Worm (Caenorhabditis elegans) whole organism, young adult: ENCODE data around the gene sti-1.

ENCODE experiments used
- F22D6.2 ChIP-seq: sonication (generic microtip); optimal IDR thresholded peaks from 2 replicates; lab custom pipeline; 2016; ENCODE audit warnings: mild to moderate bottlenecking, missing genetic modification characterization, missing compliant biosample characterization
- F23B12.7 ChIP-seq: sonication (generic microtip); optimal IDR thresholded peaks from 2 replicates; lab custom pipeline; 2017; ENCODE audit warnings: missing genetic modification characterization, mild to moderate bottlenecking, missing compliant biosample characterization, antibody characterized with exemption, moderate library complexity; ENCODE audit not compliant: insufficient read depth
- F52B5.7 ChIP-seq: sonication (generic microtip); optimal IDR thresholded peaks from 2 replicates; lab custom pipeline; 2016; ENCODE audit warnings: mild to moderate bottlenecking, missing genetic modification characterization, missing compliant biosample characterization
- F55B11.4 ChIP-seq: sonication (generic microtip); optimal IDR thresholded peaks from 2 replicates; lab custom pipeline; 2016; ENCODE audit warnings: missing compliant biosample characterization, missing genetic modification characterization, borderline replicate concordance; ENCODE audit not compliant: insufficient read depth
- K12H6.12 ChIP-seq: fragments of 200-800 bp; sonication (Bioruptor generic); optimal IDR thresholded peaks from 2 replicates; lab custom pipeline; 2018; ENCODE audit warnings: mild to moderate bottlenecking, missing genetic modification characterization, missing compliant biosample characterization
- T26A5.8 ChIP-seq: sonication (generic microtip); optimal IDR thresholded peaks from 2 replicates; lab custom pipeline; 2016; ENCODE audit warnings: missing genetic modification characterization, missing compliant biosample characterization
- Y56A3A.18 ChIP-seq: fragments of 200-800 bp; sonication (Bioruptor generic); IDR thresholded peaks from 2 replicates; pipeline ENCODE4 v1.3.6; 2022; ENCODE audit warnings: missing genetic modification reagents, missing genetic modification characterization, missing compliant biosample characterization
- Y67H2A.10 ChIP-seq: fragments of 200-800 bp; sonication (Bioruptor generic); conservative IDR thresholded peaks from 2 replicates; pipeline ENCODE4 v1.3.6; 2022; ENCODE audit warnings: missing genetic modification reagents, missing genetic modification characterization, missing compliant biosample characterization
- attf-5 ChIP-seq: fragments of 200-800 bp; sonication (Bioruptor generic); optimal IDR thresholded peaks from 2 replicates; lab custom pipeline; 2018; ENCODE audit warnings: mild to moderate bottlenecking, missing genetic modification characterization, missing compliant biosample characterization
- cebp-1 ChIP-seq, 2 experiments: fragments of 200-800 bp in 1 of 2; sonication (Bioruptor generic) in 1 of 2; sonication (generic microtip) in 1 of 2; IDR thresholded peaks in 1 of 2; optimal IDR thresholded peaks in 1 of 2; 2 replicates each; pipeline versions ENCODE4 v1.3.6 to Lab custom; 2017 to 2022; ENCODE audit warnings: missing compliant biosample characterization in 2 of 2, missing genetic modification characterization in 2 of 2, mild to moderate bottlenecking in 1 of 2, missing genetic modification reagents in 1 of 2, moderate library complexity in 1 of 2
- ceh-27 ChIP-seq: fragments of 200-800 bp; sonication (Bioruptor generic); optimal IDR thresholded peaks from 2 replicates; lab custom pipeline; 2018; ENCODE audit warnings: mild to moderate bottlenecking, missing genetic modification characterization, moderate library complexity, missing compliant biosample characterization
- ceh-58 ChIP-seq: fragments of 200-800 bp; sonication (Bioruptor generic); IDR thresholded peaks from 2 replicates; pipeline ENCODE4 v1.3.6; 2022; ENCODE audit warnings: missing genetic modification characterization, missing compliant biosample characterization
- dpff-1 ChIP-seq: sonication (generic microtip); optimal IDR thresholded peaks from 2 replicates; lab custom pipeline; 2017; ENCODE audit warnings: mild to moderate bottlenecking, missing genetic modification characterization, missing compliant biosample characterization
- ekl-4 ChIP-seq: fragments of 200-800 bp; sonication (Bioruptor generic); IDR thresholded peaks from 2 replicates; pipeline ENCODE4 v1.3.6; 2022; ENCODE audit warnings: missing genetic modification reagents, missing genetic modification characterization, missing compliant biosample characterization
- fkh-3 ChIP-seq: sonication (generic microtip); optimal IDR thresholded peaks from 2 replicates; lab custom pipeline; 2016; ENCODE audit warnings: mild to moderate bottlenecking, missing genetic modification characterization, missing compliant biosample characterization
- hmg-20 ChIP-seq: fragments of 200-800 bp; sonication (Bioruptor generic); IDR thresholded peaks from 2 replicates; pipeline ENCODE4 v1.3.6; 2022; ENCODE audit warnings: missing genetic modification reagents, missing genetic modification characterization, missing compliant biosample characterization
- hsf-1 ChIP-seq: fragments of 200-800 bp; sonication (Bioruptor generic); IDR thresholded peaks from 2 replicates; pipeline ENCODE4 v1.3.6; 2022; ENCODE audit warnings: missing genetic modification reagents, missing genetic modification characterization, missing compliant biosample characterization
- lag-1 ChIP-seq: fragments of 200-800 bp; sonication (Bioruptor generic); IDR thresholded peaks from 2 replicates; pipeline ENCODE4 v1.3.6; 2022; ENCODE audit warnings: missing genetic modification reagents, missing genetic modification characterization, missing compliant biosample characterization
- lsl-1 ChIP-seq: fragments of 200-800 bp; sonication (Bioruptor generic); optimal IDR thresholded peaks from 2 replicates; lab custom pipeline; 2018; ENCODE audit warnings: mild to moderate bottlenecking, missing genetic modification characterization, moderate library complexity, missing compliant biosample characterization
- lsy-27 ChIP-seq: sonication (generic microtip); optimal IDR thresholded peaks from 2 replicates; lab custom pipeline; 2017; ENCODE audit warnings: missing genetic modification characterization, mild to moderate bottlenecking, missing compliant biosample characterization, antibody characterized with exemption, missing genotype, borderline replicate concordance; ENCODE audit not compliant: insufficient read depth
- madf-6 ChIP-seq: fragments of 200-800 bp; sonication (Bioruptor generic); IDR thresholded peaks from 2 replicates; pipeline ENCODE4 v1.3.6; 2022; ENCODE audit warnings: missing genetic modification reagents, missing genetic modification characterization, missing compliant biosample characterization
- mel-28 ChIP-seq: sonication (generic microtip); optimal IDR thresholded peaks from 2 replicates; lab custom pipeline; 2016; ENCODE audit warnings: borderline replicate concordance, mild to moderate bottlenecking, missing genetic modification characterization, missing compliant biosample characterization
- pha-4 ChIP-seq: fragments of 150-350 bp; sonication (generic microtip); optimal IDR thresholded peaks from 2 replicates; lab custom pipeline; 2014; ENCODE audit warnings: missing biosample characterization, missing genetic modification reagents, missing genetic modification characterization
- rec-8 ChIP-seq, 2 experiments: sonication (generic microtip); optimal IDR thresholded peaks; 2 replicates each; lab custom pipeline; 2016; ENCODE audit warnings: mild to moderate bottlenecking in 2 of 2, missing genetic modification characterization in 2 of 2, missing genetic modification reagents in 2 of 2, missing genotype in 2 of 2, missing biosample characterization in 1 of 2, missing compliant biosample characterization in 1 of 2, moderate library complexity in 1 of 2
- sdz-38 ChIP-seq: sonication (generic microtip); optimal IDR thresholded peaks from 2 replicates; lab custom pipeline; 2016; ENCODE audit warnings: missing genotype, missing genetic modification characterization, missing compliant biosample characterization
- sea-2 ChIP-seq: fragments of 200-800 bp; sonication (Bioruptor generic); IDR thresholded peaks from 2 replicates; pipeline ENCODE4 v1.3.6; 2022; ENCODE audit warnings: missing genetic modification characterization, missing compliant biosample characterization
- snpc-1.1 ChIP-seq: sonication (generic microtip); optimal IDR thresholded peaks from 2 replicates; lab custom pipeline; 2017; ENCODE audit warnings: missing genetic modification characterization, mild to moderate bottlenecking, missing compliant biosample characterization, antibody characterized with exemption, moderate library complexity, missing genotype, missing genetic modification reagents; ENCODE audit not compliant: insufficient read depth
- snpc-4 ChIP-seq, 5 experiments: fragments of 150-350 bp in 1 of 5; sonication (generic microtip) in 4 of 5; optimal IDR thresholded peaks; 2 replicates each; lab custom pipeline; 2014 to 2018; ENCODE audit warnings: missing genetic modification characterization in 5 of 5, missing biosample characterization in 3 of 5, antibody characterized with exemption in 2 of 5, mild to moderate bottlenecking in 2 of 5, missing compliant biosample characterization in 2 of 5, missing genotype in 2 of 5, moderate library complexity in 2 of 5, missing genetic modification reagents in 1 of 5
- somi-1 ChIP-seq: fragments of 200-800 bp; sonication (Bioruptor generic); optimal IDR thresholded peaks from 2 replicates; lab custom pipeline; 2018; ENCODE audit warnings: mild to moderate bottlenecking, missing genetic modification characterization, missing compliant biosample characterization
- sptf-2 ChIP-seq: fragments of 200-800 bp; sonication (Bioruptor generic); optimal IDR thresholded peaks from 2 replicates; lab custom pipeline; 2018; ENCODE audit warnings: mild to moderate bottlenecking, missing genetic modification characterization, missing compliant biosample characterization
- tbp1 ChIP-seq: fragments of 200-800 bp; sonication (Bioruptor generic); optimal IDR thresholded peaks from 2 replicates; lab custom pipeline; 2018; ENCODE audit warnings: mild to moderate bottlenecking, missing genetic modification characterization, missing compliant biosample characterization
- tbx-9 ChIP-seq: sonication (generic microtip); optimal IDR thresholded peaks from 2 replicates; lab custom pipeline; 2016; ENCODE audit warnings: borderline replicate concordance, missing genetic modification characterization, inconsistent platforms, missing compliant biosample characterization
- unc-62 ChIP-seq: fragments of 150-350 bp; optimal IDR thresholded peaks from 2 replicates; lab custom pipeline; 2014; ENCODE audit warnings: missing biosample characterization, missing genetic modification reagents, missing genetic modification characterization
- zfh-2 ChIP-seq: fragments of 200-800 bp; sonication (Bioruptor generic); conservative IDR thresholded peaks from 2 replicates; pipeline ENCODE4 v1.3.6; 2022; ENCODE audit warnings: missing genetic modification reagents, missing genetic modification characterization, missing compliant biosample characterization
- ztf-22 ChIP-seq: fragments of 200-800 bp; sonication (Bioruptor generic); optimal IDR thresholded peaks from 2 replicates; lab custom pipeline; 2018; ENCODE audit warnings: mild to moderate bottlenecking, missing genetic modification characterization, moderate library complexity, missing compliant biosample characterization

The sti-1 gene

DNA sequence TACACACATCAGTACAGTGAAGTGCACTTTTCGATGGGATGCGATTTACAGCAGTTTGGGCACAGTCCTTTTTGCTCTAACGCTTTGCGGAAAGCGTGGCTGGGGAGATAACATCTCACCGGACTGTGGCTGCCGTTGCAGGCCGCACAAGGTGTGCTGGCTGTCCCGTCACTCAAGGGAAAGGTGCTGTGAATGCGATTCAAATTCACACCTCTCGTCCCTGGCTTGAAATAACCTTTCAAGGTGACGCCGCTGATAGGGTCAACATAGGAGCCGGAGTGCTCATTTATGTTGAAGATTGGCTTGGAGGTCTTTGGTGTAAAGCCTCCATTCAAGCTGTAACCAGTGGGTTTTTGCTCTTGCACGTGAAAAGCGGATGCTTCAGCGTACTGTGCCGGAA lies 20.8 kb downstream of the sti-1 start:
- TF ChIP-seq tbx-9 (tag; lab: Kevin White, UChicago): no peak
- no peak for TF ChIP-seq pha-4
- TF ChIP-seq lsy-27: no peak
- TF ChIP-seq ceh-58: 0 out of 2 replicates have a peak, but pooled peaks have one; percentile 59

DNA sequence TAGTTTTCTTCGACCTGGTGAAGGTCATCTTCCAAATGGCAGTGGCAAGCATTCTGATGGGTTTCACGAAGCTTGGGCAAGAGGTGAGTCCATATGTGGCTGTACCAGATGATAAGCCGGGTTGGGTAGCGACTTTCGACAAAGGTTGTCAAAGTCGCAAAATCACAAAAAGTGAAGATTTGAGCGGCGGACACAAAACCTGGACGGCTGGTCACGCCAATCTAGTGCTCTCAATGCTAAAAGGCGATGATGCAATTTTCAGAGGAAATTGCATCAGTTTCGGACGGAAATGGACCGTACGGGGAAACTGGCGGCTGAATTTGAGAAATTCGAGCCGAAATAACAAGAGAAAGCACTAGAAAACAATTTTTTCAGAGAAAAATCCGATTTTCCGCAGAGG lies 23.9 kb downstream of the sti-1 start:
- no peak for TF ChIP-seq F23B12.7 (tag; lab: Kevin White, UChicago)
- TF ChIP-seq snpc-4 (GFP tag; optimal IDR thresholded peaks at IDR 0.05; lab: Kevin White, UChicago): no peak
- peak in 3 of 4 experiments; percentile 37 to 82 (median 78) for TF ChIP-seq snpc-4 (tag; optimal IDR thresholded peaks at IDR 0.05; lab: Kevin White, UChicago)
- peak; percentile 3 for TF ChIP-seq snpc-1.1

DNA sequence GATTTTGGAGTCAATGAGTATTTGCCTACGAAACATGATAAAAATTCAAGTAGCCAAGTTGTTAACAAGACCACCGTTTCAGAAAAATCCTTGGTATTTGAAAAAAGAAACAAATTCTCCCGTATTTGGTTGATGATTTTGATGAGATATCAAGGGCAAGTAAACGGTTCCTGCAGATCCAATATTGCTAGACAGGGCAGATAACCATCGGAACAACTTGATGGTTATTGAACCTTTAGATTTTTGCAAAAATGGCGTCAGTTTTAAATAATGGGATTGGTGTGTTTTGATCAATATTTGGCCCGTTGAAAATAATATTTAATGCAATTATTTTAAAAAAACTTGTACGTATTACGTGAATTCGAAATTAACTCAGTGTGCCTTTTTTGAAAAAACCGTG lies 27.0 kb downstream of the sti-1 start:
- no peak for TF ChIP-seq sdz-38 (tag; lab: Kevin White, UChicago)
- TF ChIP-seq ceh-27: no peak
- TF ChIP-seq ztf-22 (GFP tag; lab: Kevin White, UChicago): no peak
- no peak for TF ChIP-seq rec-8 (tag; optimal IDR thresholded peaks at IDR 0.05; lab: Kevin White, UChicago)
- no peak for TF ChIP-seq T26A5.8 (tag; lab: Kevin White, UChicago)
- no peak for TF ChIP-seq K12H6.12 (tag; lab: Kevin White, UChicago)
- TF ChIP-seq ceh-58: no peak
- TF ChIP-seq lsl-1 (GFP tag; lab: Kevin White, UChicago): no peak
- TF ChIP-seq mel-28 (tag; lab: Kevin White, UChicago): no peak
- no peak for TF ChIP-seq tbp1 (GFP tag; lab: Kevin White, UChicago)
- no peak for TF ChIP-seq unc-62 (GFP tag; lab: Kevin White, UChicago)
- no peak for TF ChIP-seq dpff-1 (tag; lab: Kevin White, UChicago)
- TF ChIP-seq sea-2 (GFP tag; lab: Robert Waterston, UW): no peak
- TF ChIP-seq, all 124 proteins: peak for 0

DNA sequence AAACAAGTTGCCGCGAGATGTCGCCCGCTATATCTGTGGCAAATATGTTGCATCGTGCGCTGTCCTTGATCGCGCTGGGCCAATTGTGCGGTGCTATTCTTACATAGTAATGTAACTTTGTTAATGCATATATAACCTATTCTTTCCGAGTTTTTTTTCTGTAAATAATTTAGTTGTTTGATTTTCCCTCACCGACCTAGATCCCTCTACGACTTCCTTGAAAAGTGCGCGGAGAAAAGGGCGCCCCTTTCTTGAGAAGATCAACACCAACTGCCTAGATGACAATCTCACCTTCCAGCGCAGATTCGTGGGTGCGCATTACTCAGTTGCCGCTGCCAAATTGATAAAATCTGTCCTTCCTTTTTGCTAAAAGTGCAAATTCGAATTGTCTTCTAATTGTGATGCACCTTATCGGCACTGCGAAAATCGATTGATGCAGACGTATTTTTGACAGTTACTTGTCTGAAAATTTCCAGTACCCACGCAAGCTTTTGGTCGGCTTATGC lies 28.3 kb downstream of the sti-1 start:
- no peak for TF ChIP-seq F52B5.7 (tag; lab: Kevin White, UChicago)
- TF ChIP-seq lag-1 (GFP tag; lab: Robert Waterston, UW): no peak
- no peak for TF ChIP-seq ekl-4 (GFP tag; lab: Robert Waterston, UW)
- no peak for TF ChIP-seq sdz-38 (tag; lab: Kevin White, UChicago)
- TF ChIP-seq F22D6.2: no peak
- no peak for TF ChIP-seq hsf-1 (GFP tag; lab: Robert Waterston, UW)
- no peak for TF ChIP-seq cebp-1 (GFP tag; IDR thresholded peaks at IDR 0.05; lab: Robert Waterston, UW)
- no peak for TF ChIP-seq cebp-1 (tag; optimal IDR thresholded peaks at IDR 0.05; lab: Kevin White, UChicago)
- no peak for TF ChIP-seq Y67H2A.10 (GFP tag; lab: Robert Waterston, UW)
- no peak for TF ChIP-seq K12H6.12 (tag; lab: Kevin White, UChicago)
- no peak for TF ChIP-seq F55B11.4 (tag; lab: Kevin White, UChicago)
- no peak for TF ChIP-seq zfh-2 (GFP tag; lab: Robert Waterston, UW)

DNA sequence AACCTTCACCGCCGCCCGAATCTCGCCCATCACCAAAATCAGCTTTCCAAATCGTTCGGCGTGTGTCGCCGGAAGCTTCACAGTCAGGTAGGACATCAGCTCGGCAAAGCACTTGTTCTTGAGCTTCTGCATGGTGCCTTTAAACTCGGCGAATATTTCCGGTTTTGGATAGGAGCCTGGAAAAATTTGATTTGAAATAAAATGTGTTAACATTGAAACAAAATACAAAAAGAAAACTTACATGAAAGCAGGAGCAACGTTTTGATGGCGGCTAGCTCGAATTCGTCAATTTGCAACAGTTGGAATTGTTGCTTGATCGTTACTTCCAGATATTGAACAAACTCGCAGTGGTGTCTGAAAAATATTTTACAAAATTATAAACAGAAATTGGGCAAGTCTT lies 29.4 kb downstream of the sti-1 start:
- no peak for TF ChIP-seq somi-1 (GFP tag; lab: Kevin White, UChicago)
- no peak for TF ChIP-seq fkh-3
- no peak for TF ChIP-seq sptf-2 (GFP tag; lab: Kevin White, UChicago)
- TF ChIP-seq hmg-20: no peak
- no peak for TF ChIP-seq madf-6 (GFP tag; lab: Robert Waterston, UW)
- no peak for TF ChIP-seq mel-28 (tag; lab: Kevin White, UChicago)
- TF ChIP-seq zfh-2 (GFP tag; lab: Robert Waterston, UW): no peak
- TF ChIP-seq Y56A3A.18: no peak
- no peak for TF ChIP-seq ekl-4 (GFP tag; lab: Robert Waterston, UW)
- no peak for TF ChIP-seq attf-5
- TF ChIP-seq cebp-1 (GFP tag; IDR thresholded peaks at IDR 0.05; lab: Robert Waterston, UW): no peak
- TF ChIP-seq cebp-1 (tag; optimal IDR thresholded peaks at IDR 0.05; lab: Kevin White, UChicago): no peak
